Fruit fly (Drosophila melanogaster): ENCODE data around the gene Cpr67Fa2.

Gene Cpr67Fa2

DNA sequence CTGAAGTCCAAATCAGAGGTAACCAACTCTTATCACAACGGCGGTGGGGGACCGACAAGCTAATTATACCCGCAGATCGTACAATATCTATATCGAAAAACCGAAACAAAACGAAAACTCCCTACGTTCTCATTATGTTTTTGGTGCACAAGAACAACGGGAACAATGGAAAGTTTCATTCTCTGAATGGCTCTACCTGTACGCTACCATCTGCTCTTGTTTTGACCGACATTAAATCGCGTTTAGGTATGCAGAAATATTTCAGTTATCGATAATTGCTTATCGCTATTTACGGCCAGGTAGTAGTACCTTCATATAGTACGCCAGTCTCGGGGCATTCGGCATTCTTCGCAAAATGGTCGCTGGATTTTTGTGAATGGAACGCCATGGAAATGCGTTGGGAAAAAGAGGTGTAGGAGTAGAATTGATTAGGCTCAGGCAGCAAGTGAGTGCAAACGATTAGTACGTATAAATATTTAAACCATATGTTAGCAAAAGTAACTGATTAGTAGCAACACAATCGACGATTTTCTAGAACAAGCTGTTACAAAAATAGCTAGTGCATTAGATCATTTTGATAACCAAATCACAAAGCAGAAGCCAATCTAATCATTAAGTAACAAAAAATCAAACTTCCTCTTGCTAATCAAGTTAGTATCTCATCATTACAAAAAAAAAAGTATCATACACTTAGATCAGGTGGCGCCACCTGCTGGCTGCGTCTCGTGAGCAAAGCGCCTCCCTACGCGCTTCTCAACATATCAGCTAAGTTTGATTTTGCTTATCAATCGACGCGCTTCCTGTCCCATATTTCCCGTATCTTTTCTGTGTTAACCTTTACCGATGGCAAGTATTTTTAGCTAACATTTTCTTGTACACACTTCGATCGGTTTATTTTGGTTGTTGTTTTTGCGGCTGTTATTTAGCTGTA lies 28.7 kb upstream of the Cpr67Fa2 start:
- TF ChIP-seq lz (GFP tag; optimal IDR thresholded peaks at IDR 0.05), result no peak
- peak; percentile 36 for TF ChIP-seq Eip78C (GFP tag)
- TF ChIP-seq CG8632 (GFP tag; optimal IDR thresholded peaks at IDR 0.05), result no peak
- TF ChIP-seq vri (GFP tag; optimal IDR thresholded peaks at IDR 0.05), result peak; percentile 19
- TF ChIP-seq svp (GFP tag), result no peak
- TF ChIP-seq fkh (GFP tag; optimal IDR thresholded peaks at IDR 0.05), result peak; percentile 42

DNA sequence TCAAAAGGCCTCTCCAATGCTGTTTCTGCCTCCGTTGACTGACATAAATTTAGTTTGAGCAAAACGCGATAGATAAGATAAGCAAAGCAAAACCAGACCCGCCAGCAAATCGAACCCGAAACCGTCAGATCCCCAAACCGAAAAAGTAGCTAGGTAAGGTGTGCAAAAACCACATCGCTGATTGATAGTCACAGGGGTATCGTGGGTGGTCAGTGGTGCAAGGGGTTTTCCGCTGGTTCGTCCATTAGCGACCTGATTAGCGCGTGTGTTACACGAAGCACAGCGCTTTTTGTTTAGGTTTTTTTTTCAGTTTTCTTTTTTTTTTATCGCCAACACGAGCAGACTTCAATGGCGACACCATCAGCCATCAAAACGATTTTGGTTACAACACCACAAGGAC lies 27.6 kb upstream of the Cpr67Fa2 start:
- TF ChIP-seq CG6854 (GFP tag; optimal IDR thresholded peaks at IDR 0.05) (no peak), OdsH (GFP tag; optimal IDR thresholded peaks at IDR 0.05) (no peak), net (GFP tag; optimal IDR thresholded peaks at IDR 0.05) (no peak), CG31627 (GFP tag; optimal IDR thresholded peaks at IDR 0.05) (no peak), CG11762 (GFP tag; optimal IDR thresholded peaks at IDR 0.05; ENCODE audit: insufficient read depth) (no peak), vri (GFP tag; optimal IDR thresholded peaks at IDR 0.05) (peak; percentile 48), CG3919 (GFP tag; optimal IDR thresholded peaks at IDR 0.05) (no peak)

DNA sequence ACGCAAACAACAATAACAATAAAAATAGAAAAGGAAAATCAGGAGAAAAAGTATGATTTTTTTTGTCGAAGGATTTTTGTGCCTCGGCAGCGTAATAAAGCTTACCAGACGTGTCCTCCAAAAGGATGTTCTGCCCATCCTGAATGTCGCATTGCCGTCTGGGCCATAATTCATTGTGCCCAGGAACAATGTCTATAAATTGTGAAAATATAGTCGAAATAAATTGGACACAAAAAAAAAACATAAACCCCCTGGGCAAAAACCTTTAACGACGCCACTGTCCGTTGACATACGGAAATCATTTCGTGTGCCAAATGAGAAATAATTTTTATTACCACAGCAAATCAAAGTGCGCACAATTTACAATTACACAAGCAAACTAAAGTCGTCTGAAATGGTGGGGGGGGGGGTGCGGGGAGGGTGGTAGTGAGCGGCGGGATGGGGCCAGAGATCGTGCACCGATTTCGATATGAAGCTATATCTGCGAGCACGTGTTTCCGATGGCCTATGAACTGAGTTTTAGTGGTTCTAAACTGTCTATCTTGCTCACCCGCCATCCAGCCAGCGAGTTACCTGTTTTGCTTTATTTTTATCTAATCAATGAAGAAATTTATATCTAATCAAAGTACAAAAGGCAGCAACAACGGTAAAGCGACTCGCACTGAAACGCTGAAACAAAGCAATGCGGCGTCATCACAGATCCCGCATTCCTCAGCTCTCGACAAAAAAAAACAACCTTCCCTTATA lies 24.7 kb upstream of the Cpr67Fa2 start:
- TF ChIP-seq svp (GFP tag) (no peak), CG8632 (GFP tag; optimal IDR thresholded peaks at IDR 0.05) (no peak), Sox102F (GFP tag; optimal IDR thresholded peaks at IDR 0.05) (peak; percentile 3), Ets96B (tag; optimal IDR thresholded peaks at IDR 0.05) (no peak), cyc (GFP tag; optimal IDR thresholded peaks at IDR 0.05) (peak; percentile 0), esn (GFP tag; optimal IDR thresholded peaks at IDR 0.05) (no peak), CG10631 (GFP tag; optimal IDR thresholded peaks at IDR 0.05) (no peak), pdm3 (GFP tag; optimal IDR thresholded peaks at IDR 0.05) (peak; percentile 6), CG32006 (GFP tag; optimal IDR thresholded peaks at IDR 0.05) (no peak), Sox15 (GFP tag; optimal IDR thresholded peaks at IDR 0.05) (no peak), CG11902 (GFP tag; optimal IDR thresholded peaks at IDR 0.05) (no peak), Smox (GFP tag; optimal IDR thresholded peaks at IDR 0.05) (no peak), CG31627 (GFP tag; optimal IDR thresholded peaks at IDR 0.05) (peak; percentile 17), Hr4 (GFP tag; optimal IDR thresholded peaks at IDR 0.05) (no peak), lz (GFP tag; optimal IDR thresholded peaks at IDR 0.05) (peak; percentile 18), CG9139 (GFP tag; optimal IDR thresholded peaks at IDR 0.05) (no peak), eg (GFP tag; IDR thresholded peaks at IDR 0.05) (0 out of 3 replicates have a peak, but pooled peaks have one; percentile 16), CG4318 (GFP tag; optimal IDR thresholded peaks at IDR 0.05) (no peak), fd85E (GFP tag; optimal IDR thresholded peaks at IDR 0.05) (no peak), CG16779 (tag; optimal IDR thresholded peaks at IDR 0.05) (no peak), spab (GFP tag; optimal IDR thresholded peaks at IDR 0.05) (no peak), CG1621 (tag; optimal IDR thresholded peaks at IDR 0.05) (no peak), Gug (GFP tag; IDR thresholded peaks at IDR 0.05) (no peak), CG6792 (GFP tag; optimal IDR thresholded peaks at IDR 0.05) (no peak), OdsH (GFP tag; optimal IDR thresholded peaks at IDR 0.05) (no peak), fkh (GFP tag; optimal IDR thresholded peaks at IDR 0.05) (no peak), CG6276 (GFP tag; optimal IDR thresholded peaks at IDR 0.05) (no peak), Hr39 (GFP tag; optimal IDR thresholded peaks at IDR 0.05) (peak; percentile 13), fd59A (GFP tag; optimal IDR thresholded peaks at IDR 0.05) (no peak), Eip78C (GFP tag) (peak; percentile 13), achi (GFP tag; optimal IDR thresholded peaks at IDR 0.05) (no peak), Met (GFP tag; optimal IDR thresholded peaks at IDR 0.05) (no peak)

Data from whole organism, prepupa.